ENCODE assay signal across 5 fruit fly cellular contexts in genomic region chr3L:7960707-7961695, dm6.
TF ChIP-seq lines count a peak whose summit lies in the region.

No protein-coding gene starts in this region.

- TF ChIP-seq CTCF in whole organism, embryonic (GFP tag; optimal IDR thresholded peaks at IDR 0.05; lab: Kevin White, UChicago), result peak; percentile 20

TF ChIP-seq in whole organism, adult, 20 proteins besides CTCF, POLR2A, EP300 and RAD21 (continues in another document):
- TF ChIP-seq CG1620 (GFP tag; optimal IDR thresholded peaks at IDR 0.05; lab: Kevin White, UChicago) (no peak), bab1 (GFP tag; optimal IDR thresholded peaks at IDR 0.05; lab: Kevin White, UChicago) (no peak), cnc (optimal IDR thresholded peaks at IDR 0.05; lab: Kevin White, UChicago) (no peak), Mnt (GFP tag; optimal IDR thresholded peaks at IDR 0.05; lab: Kevin White, UChicago) (no peak), pad (GFP tag; optimal IDR thresholded peaks at IDR 0.05; lab: Kevin White, UChicago) (peak; percentile 22), kay (GFP tag; lab: Kevin White, UChicago; ENCODE audit: borderline replicate concordance) (peak; percentile 78), CG33017 (tag; optimal IDR thresholded peaks at IDR 0.05; lab: Kevin White, UChicago) (peak; percentile 66), tj (GFP tag; optimal IDR thresholded peaks at IDR 0.05; lab: Kevin White, UChicago) (peak; percentile 8), CG14711 (tag; optimal IDR thresholded peaks at IDR 0.05; lab: Kevin White, UChicago) (peak; percentile 25), Clk (GFP tag; optimal IDR thresholded peaks at IDR 0.05; lab: Kevin White, UChicago) (peak; percentile 13), ovo (GFP tag; optimal IDR thresholded peaks at IDR 0.05; lab: Kevin White, UChicago) (no peak), toe (GFP tag; optimal IDR thresholded peaks at IDR 0.05; lab: Kevin White, UChicago) (no peak), cic (GFP tag; optimal IDR thresholded peaks at IDR 0.05; lab: Kevin White, UChicago) (peak; percentile 56), Hr96 (GFP tag; optimal IDR thresholded peaks at IDR 0.05; lab: Kevin White, UChicago) (no peak), CG7045 (GFP tag; optimal IDR thresholded peaks at IDR 0.05; lab: Kevin White, UChicago) (peak; percentile 75), CG12768 (GFP tag; optimal IDR thresholded peaks at IDR 0.05; lab: Kevin White, UChicago) (peak; percentile 62), CG11617 (GFP tag; optimal IDR thresholded peaks at IDR 0.05; lab: Kevin White, UChicago) (peak; percentile 22), CG7101 (tag; optimal IDR thresholded peaks at IDR 0.05; lab: Kevin White, UChicago) (peak; percentile 51)

TF ChIP-seq in whole organism, embryonic, 481 proteins besides CTCF, POLR2A, EP300 and RAD21 (continues in another document):
- TF ChIP-seq ac (GFP tag; optimal IDR thresholded peaks at IDR 0.05; lab: Kevin White, UChicago) (no peak), D19A (tag; optimal IDR thresholded peaks at IDR 0.05; lab: Kevin White, UChicago) (peak; percentile 53), exex (tag; optimal IDR thresholded peaks at IDR 0.05; lab: Kevin White, UChicago) (peak; percentile 100), CG17912 (GFP tag; optimal IDR thresholded peaks at IDR 0.05; lab: Kevin White, UChicago) (no peak), Abd-B (GFP tag; optimal IDR thresholded peaks at IDR 0.05; lab: Kevin White, UChicago) (no peak), chm (GFP tag; IDR thresholded peaks at IDR 0.05; lab: Robert Waterston, UW) (peak; percentile 30; the same call in 1 of the 2 replicates), CG15696 (tag; optimal IDR thresholded peaks at IDR 0.05; lab: Kevin White, UChicago) (peak; percentile 46), CG13296 (GFP tag; optimal IDR thresholded peaks at IDR 0.05; lab: Kevin White, UChicago) (peak; percentile 11), ase (GFP tag; IDR thresholded peaks at IDR 0.05; lab: Robert Waterston, UW) (no peak), h (optimal IDR thresholded peaks at IDR 0.05; lab: Kevin White, UChicago) (no peak), Mrtf (GFP tag; IDR thresholded peaks at IDR 0.05; lab: Robert Waterston, UW) (no peak), Lpt (GFP tag; optimal IDR thresholded peaks at IDR 0.05; lab: Kevin White, UChicago) (no peak), CG6813 (GFP tag; optimal IDR thresholded peaks at IDR 0.05; lab: Kevin White, UChicago) (peak; percentile 4), salm (tag; optimal IDR thresholded peaks at IDR 0.05; lab: Kevin White, UChicago) (peak; percentile 32), CG11723 (GFP tag; optimal IDR thresholded peaks at IDR 0.05; lab: Kevin White, UChicago) (peak; percentile 27), CG2678 (tag; optimal IDR thresholded peaks at IDR 0.05; lab: Kevin White, UChicago) (peak; percentile 66), MTF-1 (GFP tag; optimal IDR thresholded peaks at IDR 0.05; lab: Kevin White, UChicago; ENCODE audit: borderline replicate concordance) (peak; percentile 18), BtbVII (GFP tag; optimal IDR thresholded peaks at IDR 0.05; lab: Kevin White, UChicago) (peak; percentile 23), PHDP (tag; optimal IDR thresholded peaks at IDR 0.05; lab: Kevin White, UChicago) (peak; percentile 46)

TF ChIP-seq in whole organism, prepupa, 60 proteins besides CTCF, POLR2A, EP300 and RAD21:
- no peak for TF ChIP-seq eg (GFP tag; IDR thresholded peaks at IDR 0.05; lab: Robert Waterston, UW)
- TF ChIP-seq CG11294 (GFP tag; IDR thresholded peaks at IDR 0.05; lab: Robert Waterston, UW), result no peak
- no peak for TF ChIP-seq cyc (GFP tag; optimal IDR thresholded peaks at IDR 0.05; lab: Kevin White, UChicago)
- peak; percentile 19 for TF ChIP-seq Eip93F (GFP tag; optimal IDR thresholded peaks at IDR 0.05; lab: Kevin White, UChicago)
- no peak for TF ChIP-seq Hr4 (GFP tag; optimal IDR thresholded peaks at IDR 0.05; lab: Kevin White, UChicago)
- TF ChIP-seq Sox102F (GFP tag; optimal IDR thresholded peaks at IDR 0.05; lab: Kevin White, UChicago), result peak; percentile 21
- peak; percentile 74 for TF ChIP-seq vri (GFP tag; optimal IDR thresholded peaks at IDR 0.05; lab: Kevin White, UChicago)
- peak; percentile 80 for TF ChIP-seq fkh (GFP tag; optimal IDR thresholded peaks at IDR 0.05; lab: Kevin White, UChicago)
- TF ChIP-seq dsx (GFP tag; optimal IDR thresholded peaks at IDR 0.05; lab: Kevin White, UChicago; ENCODE audit: poor library complexity, severe bottlenecking), result no peak
- TF ChIP-seq CG8319 (GFP tag; optimal IDR thresholded peaks at IDR 0.05; lab: Kevin White, UChicago), result no peak
- peak; percentile 13 for TF ChIP-seq Blimp-1 (GFP tag; optimal IDR thresholded peaks at IDR 0.05; lab: Kevin White, UChicago)
- TF ChIP-seq Gug (GFP tag; IDR thresholded peaks at IDR 0.05; lab: Robert Waterston, UW), result no peak
- TF ChIP-seq Ets21C (GFP tag; optimal IDR thresholded peaks at IDR 0.05; lab: Kevin White, UChicago), result no peak
- TF ChIP-seq Eip78C (GFP tag; lab: Kevin White, UChicago), result peak; percentile 54
TF ChIP-seq in whole organism, prepupa: peak in this region for 6.

TF ChIP-seq in whole organism, pupa, 21 proteins besides CTCF, POLR2A, EP300 and RAD21:
- TF ChIP-seq CG8159 (tag; optimal IDR thresholded peaks at IDR 0.05; lab: Kevin White, UChicago) (no peak), Snoo (tag; optimal IDR thresholded peaks at IDR 0.05; lab: Kevin White, UChicago) (peak; percentile 37)

TF ChIP-seq in whole organism, wandering third instar larva, 38 proteins besides CTCF, POLR2A, EP300 and RAD21:
- TF ChIP-seq jim (GFP tag; optimal IDR thresholded peaks at IDR 0.05; lab: Kevin White, UChicago), result no peak
- TF ChIP-seq dmrt93B (GFP tag; optimal IDR thresholded peaks at IDR 0.05; lab: Kevin White, UChicago), result no peak
- no peak for TF ChIP-seq Rel (GFP tag; optimal IDR thresholded peaks at IDR 0.05; lab: Kevin White, UChicago)
- peak; percentile 75 for TF ChIP-seq Rel (tag; optimal IDR thresholded peaks at IDR 0.05; lab: Kevin White, UChicago)
- no peak for TF ChIP-seq woc (GFP tag; optimal IDR thresholded peaks at IDR 0.05; lab: Kevin White, UChicago)
- TF ChIP-seq Hr83 (GFP tag; optimal IDR thresholded peaks at IDR 0.05; lab: Kevin White, UChicago; ENCODE audit: poor library complexity, severe bottlenecking), result peak; percentile 48
- no peak for TF ChIP-seq Myc (optimal IDR thresholded peaks at IDR 0.05; lab: Kevin White, UChicago)
- TF ChIP-seq Hnf4 (GFP tag; optimal IDR thresholded peaks at IDR 0.05; lab: Kevin White, UChicago), result no peak
- no peak for TF ChIP-seq foxo (GFP tag; optimal IDR thresholded peaks at IDR 0.05; lab: Kevin White, UChicago)
- TF ChIP-seq h (GFP tag; optimal IDR thresholded peaks at IDR 0.05; lab: Kevin White, UChicago), result no peak
- peak; percentile 91 for TF ChIP-seq CrebA (GFP tag; optimal IDR thresholded peaks at IDR 0.05; lab: Kevin White, UChicago; ENCODE audit: borderline replicate concordance)
- no peak for TF ChIP-seq ey (GFP tag; optimal IDR thresholded peaks at IDR 0.05; lab: Kevin White, UChicago)
- no peak for TF ChIP-seq OdsH (GFP tag; optimal IDR thresholded peaks at IDR 0.05; lab: Kevin White, UChicago)
- no peak for TF ChIP-seq Mio (GFP tag; optimal IDR thresholded peaks at IDR 0.05; lab: Kevin White, UChicago)
- TF ChIP-seq rgr (GFP tag; optimal IDR thresholded peaks at IDR 0.05; lab: Kevin White, UChicago), result peak; percentile 44
- TF ChIP-seq Jra (GFP tag; optimal IDR thresholded peaks at IDR 0.05; lab: Kevin White, UChicago), result no peak
- TF ChIP-seq br (GFP tag; optimal IDR thresholded peaks at IDR 0.05; lab: Kevin White, UChicago), result no peak
- no peak for TF ChIP-seq N (GFP tag; optimal IDR thresholded peaks at IDR 0.05; lab: Kevin White, UChicago)
- TF ChIP-seq psq (GFP tag; optimal IDR thresholded peaks at IDR 0.05; lab: Kevin White, UChicago), result no peak
- peak; percentile 46 for TF ChIP-seq sage (GFP tag; optimal IDR thresholded peaks at IDR 0.05; lab: Kevin White, UChicago)
- TF ChIP-seq Dif (GFP tag; optimal IDR thresholded peaks at IDR 0.05; lab: Kevin White, UChicago; ENCODE audit: partially characterized antibody), result no peak
- peak; percentile 66 for TF ChIP-seq HLH106 (tag; optimal IDR thresholded peaks at IDR 0.05; lab: Kevin White, UChicago)
- TF ChIP-seq tai (GFP tag; optimal IDR thresholded peaks at IDR 0.05; lab: Kevin White, UChicago), result no peak
- no peak for TF ChIP-seq CG32264 (GFP tag; optimal IDR thresholded peaks at IDR 0.05; lab: Kevin White, UChicago)
- TF ChIP-seq sv (GFP tag; optimal IDR thresholded peaks at IDR 0.05; lab: Kevin White, UChicago), result no peak
- no peak for TF ChIP-seq Abd-B (GFP tag; optimal IDR thresholded peaks at IDR 0.05; lab: Kevin White, UChicago)
- no peak for TF ChIP-seq pan (optimal IDR thresholded peaks at IDR 0.05; lab: Kevin White, UChicago)
- TF ChIP-seq Sp1 (GFP tag; optimal IDR thresholded peaks at IDR 0.05; lab: Kevin White, UChicago), result peak; percentile 88
- no peak for TF ChIP-seq Vsx2 (GFP tag; optimal IDR thresholded peaks at IDR 0.05; lab: Kevin White, UChicago; ENCODE audit: partially characterized antibody)
- no peak for TF ChIP-seq lola (GFP tag; optimal IDR thresholded peaks at IDR 0.05; lab: Kevin White, UChicago)
- TF ChIP-seq brk (GFP tag; optimal IDR thresholded peaks at IDR 0.05; lab: Kevin White, UChicago), result no peak
- no peak for TF ChIP-seq dsf (GFP tag; optimal IDR thresholded peaks at IDR 0.05; lab: Kevin White, UChicago; ENCODE audit: borderline replicate concordance)
- no peak for TF ChIP-seq Hr78 (GFP tag; optimal IDR thresholded peaks at IDR 0.05; lab: Kevin White, UChicago)
- peak; percentile 48 for TF ChIP-seq CG9705 (GFP tag; optimal IDR thresholded peaks at IDR 0.05; lab: Kevin White, UChicago)
- no peak for TF ChIP-seq GATAd (GFP tag; optimal IDR thresholded peaks at IDR 0.05; lab: Kevin White, UChicago)
- no peak for TF ChIP-seq usp (GFP tag; optimal IDR thresholded peaks at IDR 0.05; lab: Kevin White, UChicago)
- no peak for TF ChIP-seq Dfd (GFP tag; optimal IDR thresholded peaks at IDR 0.05; lab: Kevin White, UChicago)
- TF ChIP-seq dl (GFP tag; optimal IDR thresholded peaks at IDR 0.05; lab: Kevin White, UChicago; ENCODE audit: insufficient read depth in 1 of 2, partially characterized antibody in 2 of 2), result no peak
- no peak for TF ChIP-seq fru (GFP tag; optimal IDR thresholded peaks at IDR 0.05; lab: Kevin White, UChicago)
TF ChIP-seq in whole organism, wandering third instar larva: peak in this region for 8.
